Fruit fly (Drosophila melanogaster) whole organism, prepupa: ENCODE measurements around the gene CG8543.

Source experiments
- CG8319 ChIP-seq: fragments of 200-800 bp; sonication (Bioruptor generic); optimal IDR thresholded peaks from 3 replicates; lab custom pipeline; 2016; ENCODE audit warnings: missing biosample characterization, missing genetic modification characterization
- Gug ChIP-seq: fragments of 200-800 bp; sonication (Bioruptor generic); IDR thresholded peaks from 2 replicates; pipeline ENCODE4 v1.3.6; 2022; ENCODE audit warnings: missing biosample characterization, missing genetic modification characterization
- Smox ChIP-seq: fragments of 200-800 bp; sonication (Bioruptor generic); optimal IDR thresholded peaks from 3 replicates; lab custom pipeline; 2016; ENCODE audit warnings: missing biosample characterization, missing genetic modification characterization

dm6 chr3L:7496097-7496496 is 26.0 kb upstream of the CG8543 start, which contains the start of gene Cyp4d8:
- TF ChIP-seq CG8319 (GFP tag; lab: Kevin White, UChicago): no peak
- TF ChIP-seq Gug (GFP tag; lab: Robert Waterston, UW): no peak
- no peak for TF ChIP-seq Smox (GFP tag; lab: Kevin White, UChicago)
